Fruit fly (Drosophila melanogaster) whole organism, wandering third instar larva: ENCODE results near the gene CG13031.

Experiments used
- CG32264 ChIP-seq: fragments of 200-800 bp; sonication (Bioruptor generic); optimal IDR thresholded peaks from 2 replicates; lab custom pipeline; 2016; ENCODE audit warnings: missing biosample characterization, missing genetic modification characterization
- CG9705 ChIP-seq: fragments of 200-800 bp; sonication (Bioruptor generic); optimal IDR thresholded peaks from 2 replicates; lab custom pipeline; 2018; ENCODE audit warnings: missing biosample characterization, mild to moderate bottlenecking, missing genetic modification characterization
- CrebA ChIP-seq: fragments of 200-800 bp; sonication (Bioruptor generic); optimal IDR thresholded peaks from 2 replicates; lab custom pipeline; 2016; ENCODE audit warnings: missing biosample characterization, mild to moderate bottlenecking, missing genetic modification characterization, borderline replicate concordance
- GATAd ChIP-seq: sonication (Bioruptor generic); optimal IDR thresholded peaks from 2 replicates; lab custom pipeline; 2016; ENCODE audit warnings: missing biosample characterization, missing genetic modification characterization
- HLH106 ChIP-seq: fragments of 200-800 bp; optimal IDR thresholded peaks from 3 replicates; lab custom pipeline; 2019; ENCODE audit warnings: missing biosample characterization, mild to moderate bottlenecking, missing genetic modification characterization, moderate library complexity
- Hnf4 ChIP-seq: fragments of 200-800 bp; sonication (Bioruptor generic); optimal IDR thresholded peaks from 2 replicates; lab custom pipeline; 2016; ENCODE audit warnings: missing biosample characterization, mild to moderate bottlenecking, missing genetic modification characterization
- Hr78 ChIP-seq: fragments of >200 bp; optimal IDR thresholded peaks from 2 replicates; lab custom pipeline; 2017; ENCODE audit warnings: missing biosample characterization, missing genetic modification characterization
- Hr83 ChIP-seq: fragments of 200-300 bp; sonication (Bioruptor generic); optimal IDR thresholded peaks from 2 replicates; lab custom pipeline; 2016; ENCODE audit warnings: missing biosample characterization, mild to moderate bottlenecking, missing genetic modification characterization, moderate library complexity; ENCODE audit not compliant: poor library complexity, severe bottlenecking
- OdsH ChIP-seq: fragments of 200-800 bp; sonication (Bioruptor generic); optimal IDR thresholded peaks from 2 replicates; lab custom pipeline; 2016; ENCODE audit warnings: missing biosample characterization, mild to moderate bottlenecking, missing genetic modification characterization
- Rel ChIP-seq, 2 experiments: fragments of 200-800 bp; sonication (Bioruptor generic) in 1 of 2; optimal IDR thresholded peaks; 2 replicates in 1 of 2; 3 replicates in 1 of 2; lab custom pipeline; 2016 to 2019; ENCODE audit warnings: mild to moderate bottlenecking in 2 of 2, missing biosample characterization in 2 of 2, missing genetic modification characterization in 2 of 2, moderate library complexity in 1 of 2
- Sp1 ChIP-seq: fragments of 200-800 bp; sonication (Bioruptor generic); optimal IDR thresholded peaks from 3 replicates; lab custom pipeline; 2019; ENCODE audit warnings: missing biosample characterization, mild to moderate bottlenecking, missing genetic modification characterization, moderate library complexity
- Vsx2 ChIP-seq: fragments of 200-300, 225-300 bp; sonication (Bioruptor generic); optimal IDR thresholded peaks from 2 replicates; lab custom pipeline; 2018; ENCODE audit warnings: missing biosample characterization, missing genetic modification characterization; ENCODE audit not compliant: partially characterized antibody
- br ChIP-seq: fragments of 200-800 bp; sonication (Bioruptor generic); optimal IDR thresholded peaks from 2 replicates; lab custom pipeline; 2016; ENCODE audit warnings: missing biosample characterization, missing genetic modification characterization
- brk ChIP-seq: fragments of 200-800 bp; sonication (Bioruptor generic); optimal IDR thresholded peaks from 2 replicates; lab custom pipeline; 2016; ENCODE audit warnings: missing biosample characterization, mild to moderate bottlenecking, missing genetic modification characterization
- dl ChIP-seq, 2 experiments: fragments of 175-275, 200-275 bp in 1 of 2; fragments of 200-275 bp in 1 of 2; sonication (Bioruptor generic); optimal IDR thresholded peaks; lab custom pipeline; 2018; ENCODE audit warnings: mild to moderate bottlenecking in 2 of 2, missing biosample characterization in 2 of 2, missing genetic modification characterization in 2 of 2, moderate library complexity in 2 of 2; ENCODE audit not compliant: partially characterized antibody in 2 of 2, insufficient read depth in 1 of 2
- dmrt93B ChIP-seq: fragments of 200-800 bp; sonication (Bioruptor generic); optimal IDR thresholded peaks from 2 replicates; lab custom pipeline; 2018; ENCODE audit warnings: missing biosample characterization, mild to moderate bottlenecking, missing genetic modification characterization
- foxo ChIP-seq, 2 experiments: fragments of 200-800 bp; sonication (Bioruptor generic); optimal IDR thresholded peaks; 2 replicates in 1 of 2; 3 replicates in 1 of 2; lab custom pipeline; 2016 to 2017; ENCODE audit warnings: missing biosample characterization in 2 of 2, missing genetic modification characterization in 2 of 2
- fru ChIP-seq: fragments of 200-800 bp; sonication (Bioruptor generic); optimal IDR thresholded peaks from 3 replicates; lab custom pipeline; 2016; ENCODE audit warnings: missing biosample characterization, mild to moderate bottlenecking, missing genetic modification characterization
- h ChIP-seq: fragments of 200-800 bp; sonication (Bioruptor generic); optimal IDR thresholded peaks from 3 replicates; lab custom pipeline; 2016; ENCODE audit warnings: missing biosample characterization, mild to moderate bottlenecking, missing genetic modification characterization
- jim ChIP-seq: fragments of 175-275, 200-325 bp; sonication (Bioruptor generic); optimal IDR thresholded peaks from 2 replicates; lab custom pipeline; 2016; ENCODE audit warnings: missing biosample characterization, mild to moderate bottlenecking, missing genetic modification characterization
- pan ChIP-seq: fragments of >200 bp; optimal IDR thresholded peaks from 2 replicates; lab custom pipeline; 2017
- psq ChIP-seq: fragments of 200-800 bp; sonication (Bioruptor generic); optimal IDR thresholded peaks from 3 replicates; lab custom pipeline; 2017; ENCODE audit warnings: missing biosample characterization, mild to moderate bottlenecking, missing genetic modification characterization, moderate library complexity
- sage ChIP-seq: fragments of 200-800 bp; sonication (Bioruptor generic); optimal IDR thresholded peaks from 2 replicates; lab custom pipeline; 2016; ENCODE audit warnings: missing biosample characterization, mild to moderate bottlenecking, missing genetic modification characterization
- sv ChIP-seq: fragments of 200-800 bp; sonication (Bioruptor generic); optimal IDR thresholded peaks from 3 replicates; lab custom pipeline; 2016; ENCODE audit warnings: missing biosample characterization, missing genetic modification characterization
- tai ChIP-seq: sonication (Bioruptor generic); optimal IDR thresholded peaks from 2 replicates; lab custom pipeline; 2016; ENCODE audit warnings: missing biosample characterization, missing genetic modification characterization
- usp ChIP-seq: fragments of >200 bp; optimal IDR thresholded peaks from 2 replicates; lab custom pipeline; 2017; ENCODE audit warnings: missing biosample characterization, missing genetic modification characterization

CG13031 gene

dm6 chr3L:16765647-16766628 lies 41.3 kb downstream of the CG13031 start, which contains the start of gene Nrt (continued):
- TF ChIP-seq dl (GFP tag; optimal IDR thresholded peaks at IDR 0.05; lab: Kevin White, UChicago; ENCODE audit: insufficient read depth in 1 of 2, partially characterized antibody in 2 of 2) (peak in 1 of 2 experiments; percentile 20), br (GFP tag; lab: Kevin White, UChicago) (peak; percentile 3), brk (GFP tag; lab: Kevin White, UChicago) (peak; percentile 85), Vsx2 (GFP tag; lab: Kevin White, UChicago) (no peak), sage (peak; percentile 78), HLH106 (tag; lab: Kevin White, UChicago) (peak; percentile 4), foxo (GFP tag; optimal IDR thresholded peaks at IDR 0.05; lab: Kevin White, UChicago) (peak in 1 of 2 experiments; percentile 46), sv (GFP tag; lab: Kevin White, UChicago) (peak; percentile 37)
- TF ChIP-seq, all 38 proteins: peak for 20

DNA sequence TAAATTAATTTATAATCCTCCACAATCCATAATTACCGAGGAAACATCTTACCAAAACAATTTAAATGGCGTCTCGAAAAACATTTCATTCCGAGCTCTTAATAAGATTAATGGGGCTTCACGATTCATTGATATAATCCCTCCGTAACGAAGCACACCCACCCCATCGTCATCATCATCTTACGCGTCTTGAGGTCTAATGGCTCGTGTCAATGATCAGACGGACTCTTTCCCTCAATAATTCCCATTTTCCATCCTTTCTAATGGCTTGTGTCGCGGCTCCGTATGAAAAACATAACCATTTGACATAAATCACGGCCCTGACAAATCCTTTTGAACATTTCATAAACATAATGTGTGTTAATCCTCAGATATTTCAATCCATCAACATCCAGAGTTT lies 42.2 kb downstream of the CG13031 start:
- no peak for TF ChIP-seq dmrt93B (GFP tag; lab: Kevin White, UChicago)
- no peak for TF ChIP-seq Vsx2 (GFP tag; lab: Kevin White, UChicago)
- no peak for TF ChIP-seq jim (GFP tag; lab: Kevin White, UChicago)
- TF ChIP-seq br (GFP tag; lab: Kevin White, UChicago): no peak
- no peak for TF ChIP-seq GATAd
- no peak for TF ChIP-seq fru (GFP tag; lab: Kevin White, UChicago)
- no peak for TF ChIP-seq brk (GFP tag; lab: Kevin White, UChicago)
- TF ChIP-seq Hr83: no peak
- no peak for TF ChIP-seq h (GFP tag; lab: Kevin White, UChicago)
- TF ChIP-seq sage: no peak
- no peak for TF ChIP-seq foxo (GFP tag; optimal IDR thresholded peaks at IDR 0.05; lab: Kevin White, UChicago)
- TF ChIP-seq psq (GFP tag; lab: Kevin White, UChicago): no peak

DNA sequence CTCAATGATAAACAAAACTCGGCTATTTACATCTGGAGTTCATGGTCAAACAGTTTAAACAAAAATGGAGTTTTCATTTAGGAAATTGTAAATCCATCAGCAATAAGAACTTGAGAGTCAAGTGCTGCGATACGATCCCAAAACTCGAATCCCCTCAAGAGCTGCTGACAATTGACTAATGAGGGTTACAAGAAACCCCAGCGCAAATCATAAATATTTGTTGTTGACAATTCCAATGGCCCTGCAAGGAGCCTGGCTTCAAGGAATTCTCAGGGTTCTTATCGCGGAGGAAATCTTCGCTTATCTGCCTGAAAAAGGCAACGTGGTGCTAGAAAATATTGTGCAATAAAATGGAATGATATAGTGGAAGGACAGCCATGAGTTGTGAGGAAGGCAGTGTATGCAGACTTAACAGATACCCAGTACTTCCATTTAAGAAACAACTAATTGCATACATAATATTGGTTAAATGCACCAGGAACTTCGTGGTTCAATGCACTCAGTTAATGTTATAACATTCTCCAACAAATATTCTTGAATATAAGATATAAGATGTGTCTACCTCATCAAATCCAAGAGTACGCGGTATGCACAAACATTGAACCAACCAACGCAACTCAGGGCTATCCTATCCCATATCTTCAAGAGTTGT lies 43.5 kb downstream of the CG13031 start:
- TF ChIP-seq sage (no peak), CrebA (GFP tag; lab: Kevin White, UChicago) (no peak), Hnf4 (no peak), pan (lab: Kevin White, UChicago) (no peak), usp (GFP tag; lab: Kevin White, UChicago) (no peak), Hr78 (GFP tag; lab: Kevin White, UChicago) (no peak), Rel (GFP tag; optimal IDR thresholded peaks at IDR 0.05; lab: Kevin White, UChicago) (no peak), Rel (tag; optimal IDR thresholded peaks at IDR 0.05; lab: Kevin White, UChicago) (no peak), jim (GFP tag; lab: Kevin White, UChicago) (no peak), Vsx2 (GFP tag; lab: Kevin White, UChicago) (no peak), CG32264 (no peak), HLH106 (tag; lab: Kevin White, UChicago) (no peak), OdsH (GFP tag; lab: Kevin White, UChicago) (no peak), tai (no peak)

DNA sequence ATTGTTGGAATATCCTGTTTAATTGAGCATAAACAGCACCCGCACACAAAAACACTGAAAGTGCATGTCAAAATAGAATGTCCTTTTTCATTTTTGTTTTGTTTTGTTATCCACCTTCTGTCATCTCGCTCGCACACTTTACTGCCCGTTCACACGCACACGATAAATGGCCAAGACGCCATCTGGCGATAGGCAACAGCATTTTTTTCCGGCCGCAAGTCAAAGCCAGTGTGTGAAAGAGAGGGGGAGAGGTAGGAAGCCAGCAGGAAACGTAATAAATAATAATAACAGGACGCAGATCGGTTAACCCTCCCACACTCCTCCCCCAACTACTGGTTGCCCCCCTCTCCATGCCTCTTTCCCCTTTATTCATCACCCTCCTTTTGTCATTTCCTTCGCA lies 45.2 kb downstream of the CG13031 start:
- TF ChIP-seq psq (GFP tag; lab: Kevin White, UChicago) (peak; percentile 92), CG9705 (GFP tag; lab: Kevin White, UChicago) (peak; percentile 6), Sp1 (GFP tag; lab: Kevin White, UChicago) (no peak)
- TF ChIP-seq, all 38 proteins: peak for 2
